Fruit fly (Drosophila melanogaster): ENCODE data around the gene CG43061.
"Not testable (repeated sequence)": the region's sequence is repeated elsewhere in the genome, so short reads cannot be mapped to it uniquely, and the experiment has no call there.

The CG43061 gene

DNA sequence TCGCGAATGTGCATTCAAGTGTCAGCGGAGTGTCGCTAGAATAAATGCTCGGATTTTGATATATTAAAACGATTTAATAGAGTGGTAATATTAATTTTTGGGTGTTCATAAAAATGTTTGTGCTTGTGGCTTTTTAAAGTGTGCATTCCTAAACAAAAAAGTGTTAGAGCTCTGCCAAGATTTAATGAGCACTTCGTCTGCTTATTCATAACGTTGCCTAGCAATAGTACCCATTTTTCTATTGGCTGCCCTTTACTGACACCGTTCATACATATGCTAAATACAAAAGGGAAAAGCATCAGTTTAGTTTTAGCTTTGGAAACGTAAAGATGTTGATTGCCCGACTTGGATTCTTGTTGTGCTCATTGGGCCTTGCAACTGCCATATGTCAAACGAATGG, at the start of gene CG43061:
Gene CG43061, plus strand, starts transcription at position 301 of the 400 bp plus-strand sequence.
- not testable (repeated sequence) for TF ChIP-seq tna (GFP tag; IDR thresholded peaks at IDR 0.05; ENCODE audit: partially characterized antibody); gro (GFP tag; optimal IDR thresholded peaks at IDR 0.05); CG9932 (GFP tag; IDR thresholded peaks at IDR 0.05)

DNA sequence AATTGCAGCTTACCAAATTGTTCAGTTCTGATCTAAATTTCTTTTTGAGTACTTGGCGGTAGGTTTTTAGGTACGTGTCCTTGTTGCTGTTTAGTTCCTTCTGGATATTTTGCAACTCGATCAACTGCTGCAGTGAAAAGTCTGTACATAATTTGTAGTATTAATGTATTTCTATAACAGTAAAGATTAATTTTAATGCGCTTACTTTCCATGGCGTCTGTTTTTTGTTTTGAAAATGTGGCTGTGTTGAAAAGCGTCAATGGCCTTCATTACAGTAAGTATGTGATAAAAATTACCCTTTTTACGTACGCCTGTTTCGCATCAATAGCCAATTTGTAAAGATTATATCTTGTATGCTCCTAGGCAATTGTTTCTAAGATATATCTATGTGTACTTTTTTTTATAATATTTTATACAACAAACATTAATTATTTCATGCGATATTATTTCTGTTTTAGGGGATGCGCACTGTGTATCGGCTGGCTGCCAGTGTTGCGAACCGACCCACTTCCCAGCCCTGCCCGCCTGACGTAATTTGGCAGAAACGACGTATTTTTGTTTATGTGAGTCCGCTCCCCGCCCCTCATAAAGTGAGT, 48.3 kb upstream of the CG43061 start, which contains the start of the genes Kmn2 and CG2698:
Gene Kmn2, minus strand, starts transcription at position 236 of the 596 bp plus-strand sequence.
Gene CG2698, plus strand, starts transcription at position 489 of the 596 bp plus-strand sequence.
- TF ChIP-seq usp (GFP tag; optimal IDR thresholded peaks at IDR 0.05) (no peak), jing (GFP tag; optimal IDR thresholded peaks at IDR 0.05) (peak; percentile 85), Bgb (GFP tag; IDR thresholded peaks at IDR 0.05; ENCODE audit: partially characterized antibody) (peak; percentile 53; the same call in 1 of the 2 replicates), Mes4 (GFP tag; optimal IDR thresholded peaks at IDR 0.05) (peak; percentile 61), ci (GFP tag; IDR thresholded peaks at IDR 0.05) (peak; percentile 98), Poxn (GFP tag; IDR thresholded peaks at IDR 0.05) (peak; percentile 92), Lpt (GFP tag; optimal IDR thresholded peaks at IDR 0.05) (no peak), CG12769 (tag; optimal IDR thresholded peaks at IDR 0.05) (peak; percentile 74), knrl (GFP tag; IDR thresholded peaks at IDR 0.05; ENCODE audit: partially characterized antibody) (peak; percentile 55; the same call in 2 of the 3 replicates), MTF-1 (GFP tag; optimal IDR thresholded peaks at IDR 0.05; ENCODE audit: borderline replicate concordance) (peak; percentile 88), da (GFP tag; optimal IDR thresholded peaks at IDR 0.05) (peak; percentile 48), Side (GFP tag; optimal IDR thresholded peaks at IDR 0.05) (peak; percentile 70), CG11560 (tag; IDR thresholded peaks at IDR 0.05) (peak; percentile 92), pnt (GFP tag; optimal IDR thresholded peaks at IDR 0.05) (peak; percentile 81), her (GFP tag; optimal IDR thresholded peaks at IDR 0.05) (peak; percentile 10), CG11723 (GFP tag; optimal IDR thresholded peaks at IDR 0.05) (peak; percentile 86), CG32532 (GFP tag; IDR thresholded peaks at IDR 0.05) (peak; percentile 98), CG31365 (tag; optimal IDR thresholded peaks at IDR 0.05) (peak; percentile 70), CG14441 (GFP tag; IDR thresholded peaks at IDR 0.05) (peak; percentile 98), gcm (GFP tag; optimal IDR thresholded peaks at IDR 0.05) (peak; percentile 93), MBD-R2 (GFP tag; IDR thresholded peaks at IDR 0.05) (peak; percentile 98), eve (GFP tag; optimal IDR thresholded peaks at IDR 0.05) (no peak), grau (tag; optimal IDR thresholded peaks at IDR 0.05) (peak; percentile 100), ftz-f1 (GFP tag; optimal IDR thresholded peaks at IDR 0.05) (peak; percentile 84), abd-A (tag; optimal IDR thresholded peaks at IDR 0.05) (no peak), CG5245 (GFP tag; optimal IDR thresholded peaks at IDR 0.05) (peak; percentile 92), CG1792 (GFP tag; optimal IDR thresholded peaks at IDR 0.05) (peak; percentile 71), Eip74EF (GFP tag; optimal IDR thresholded peaks at IDR 0.05) (peak in 1 of 2 experiments; percentile 90), twi (tag; optimal IDR thresholded peaks at IDR 0.05) (peak; percentile 89), CG2120 (GFP tag; optimal IDR thresholded peaks at IDR 0.05) (peak; percentile 95), Pdp1 (GFP tag; optimal IDR thresholded peaks at IDR 0.05) (peak; percentile 93 to 98), sqz (GFP tag; optimal IDR thresholded peaks at IDR 0.05) (peak; percentile 90), Gug (GFP tag; IDR thresholded peaks at IDR 0.05) (peak; percentile 97), CG15269 (tag; optimal IDR thresholded peaks at IDR 0.05) (peak; percentile 96), CG11504 (tag; optimal IDR thresholded peaks at IDR 0.05) (peak; percentile 93), CG7745 (tag; optimal IDR thresholded peaks at IDR 0.05) (peak; percentile 22), CG3995 (GFP tag; optimal IDR thresholded peaks at IDR 0.05) (peak; percentile 69), Usf (GFP tag; optimal IDR thresholded peaks at IDR 0.05) (peak; percentile 91), CG4282 (GFP tag; optimal IDR thresholded peaks at IDR 0.05) (no peak), CG10267 (tag; optimal IDR thresholded peaks at IDR 0.05) (peak; percentile 100), CG8281 (tag; optimal IDR thresholded peaks at IDR 0.05) (peak; percentile 83), Gsc (GFP tag; IDR thresholded peaks at IDR 0.05) (peak; percentile 96), btn (GFP tag; optimal IDR thresholded peaks at IDR 0.05) (no peak), CG12391 (tag; optimal IDR thresholded peaks at IDR 0.05) (peak; percentile 97), CG11695 (GFP tag; IDR thresholded peaks at IDR 0.05) (peak; percentile 95)

Measured in whole organism, embryonic.